Fruit fly (Drosophila melanogaster): Measurements from ENCODE around the gene CG14074.
A peak's percentile ranks its signal among the peaks of the same experiment; 100 is the strongest.

CG14074 gene

DNA sequence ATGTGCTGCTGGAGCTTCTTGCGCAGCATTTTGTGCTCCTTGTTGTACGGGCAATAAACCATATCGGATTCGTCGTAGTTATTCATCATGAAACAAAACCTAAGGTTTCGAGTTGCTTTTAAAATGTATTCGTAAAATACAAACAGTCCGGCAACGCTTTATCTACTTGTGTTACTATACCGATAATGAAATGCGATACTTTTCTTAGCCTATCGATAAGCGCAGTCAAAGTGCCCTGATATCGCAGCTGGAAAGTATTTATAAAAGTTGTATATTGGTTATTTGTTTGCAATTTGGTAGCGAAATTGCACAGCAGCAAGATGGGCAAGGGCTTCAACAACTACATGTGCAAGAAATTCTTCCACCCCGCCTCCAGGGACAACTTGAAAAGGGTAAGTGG, 35.4 kb downstream of the CG14074 start, which contains the start of the genes arx and CG6843 (continued):
- TF ChIP-seq CG3726 (GFP tag; IDR thresholded peaks at IDR 0.05) (no peak), CG11504 (tag; optimal IDR thresholded peaks at IDR 0.05) (no peak), CG2120 (GFP tag; optimal IDR thresholded peaks at IDR 0.05) (peak; percentile 19), Side (GFP tag; optimal IDR thresholded peaks at IDR 0.05) (no peak), CG4617 (GFP tag; optimal IDR thresholded peaks at IDR 0.05; ENCODE audit: borderline replicate concordance) (peak; percentile 90), wek (GFP tag; optimal IDR thresholded peaks at IDR 0.05) (no peak), CG5245 (GFP tag; optimal IDR thresholded peaks at IDR 0.05) (no peak), gce (GFP tag; IDR thresholded peaks at IDR 0.05) (no peak), nom (GFP tag; optimal IDR thresholded peaks at IDR 0.05) (no peak), tgo (GFP tag; IDR thresholded peaks at IDR 0.05) (no peak), zen (tag; optimal IDR thresholded peaks at IDR 0.05) (no peak), CG6791 (GFP tag; IDR thresholded peaks at IDR 0.05; ENCODE audit: partially characterized antibody) (peak; percentile 93), CG32767 (GFP tag; IDR thresholded peaks at IDR 0.05) (no peak), CG16863 (GFP tag; optimal IDR thresholded peaks at IDR 0.05) (no peak), B-H2 (GFP tag; optimal IDR thresholded peaks at IDR 0.05) (peak; percentile 56), Hmr (GFP tag; optimal IDR thresholded peaks at IDR 0.05) (no peak), slbo (GFP tag; IDR thresholded peaks at IDR 0.05) (no peak), Antp (GFP tag; optimal IDR thresholded peaks at IDR 0.05) (no peak), Scr (GFP tag; IDR thresholded peaks at IDR 0.05; ENCODE audit: partially characterized antibody) (peak; percentile 92), Hsf (GFP tag; optimal IDR thresholded peaks at IDR 0.05) (no peak), CG18599 (GFP tag; optimal IDR thresholded peaks at IDR 0.05) (no peak), mld (GFP tag; IDR thresholded peaks at IDR 0.05; ENCODE audit: partially characterized antibody) (peak; percentile 85; the same call in 2 of the 3 replicates), disco-r (GFP tag; optimal IDR thresholded peaks at IDR 0.05) (no peak), GATAe (GFP tag; conservative IDR thresholded peaks at IDR 0.05) (no peak), trem (tag; optimal IDR thresholded peaks at IDR 0.05) (peak; percentile 70), CG11560 (tag; IDR thresholded peaks at IDR 0.05) (no peak), ERR (GFP tag; optimal IDR thresholded peaks at IDR 0.05) (no peak), pzg (GFP tag; optimal IDR thresholded peaks at IDR 0.05) (peak; percentile 84), mam (GFP tag; optimal IDR thresholded peaks at IDR 0.05) (no peak), Dbx (GFP tag; IDR thresholded peaks at IDR 0.05) (no peak), CG12071 (GFP tag; optimal IDR thresholded peaks at IDR 0.05) (no peak), Doc3 (GFP tag; IDR thresholded peaks at IDR 0.05; ENCODE audit: partially characterized antibody) (peak; percentile 87), kay (GFP tag; optimal IDR thresholded peaks at IDR 0.05) (no peak), CG18764 (GFP tag; optimal IDR thresholded peaks at IDR 0.05) (no peak), lov (optimal IDR thresholded peaks at IDR 0.05) (no peak), lov (GFP tag; IDR thresholded peaks at IDR 0.05) (no peak), Blimp-1 (GFP tag; optimal IDR thresholded peaks at IDR 0.05) (no peak), az2 (GFP tag; optimal IDR thresholded peaks at IDR 0.05) (no peak), CG12391 (tag; optimal IDR thresholded peaks at IDR 0.05) (peak; percentile 22), NC2α (GFP tag; optimal IDR thresholded peaks at IDR 0.05) (no peak), CG6689 (GFP tag; IDR thresholded peaks at IDR 0.05) (no peak), Stat92E (GFP tag; optimal IDR thresholded peaks at IDR 0.05) (peak in 1 of 3 experiments; percentile 27), gsb (GFP tag; IDR thresholded peaks at IDR 0.05) (no peak), CG30431 (GFP tag; optimal IDR thresholded peaks at IDR 0.05) (no peak), vnd (GFP tag; IDR thresholded peaks at IDR 0.05; ENCODE audit: partially characterized antibody) (peak; percentile 88), psq (GFP tag; optimal IDR thresholded peaks at IDR 0.05) (peak; percentile 39), CG15514 (GFP tag; optimal IDR thresholded peaks at IDR 0.05) (peak; percentile 51), otp (GFP tag; IDR thresholded peaks at IDR 0.05) (no peak), amos (GFP tag; IDR thresholded peaks at IDR 0.05; ENCODE audit: partially characterized antibody) (peak; percentile 96), chinmo (GFP tag; IDR thresholded peaks at IDR 0.05; ENCODE audit: partially characterized antibody) (peak; percentile 96), chn (GFP tag; optimal IDR thresholded peaks at IDR 0.05) (no peak)
